Fruit fly (Drosophila melanogaster) whole organism, embryonic: Measurements from ENCODE around the gene CG42272.

Source experiments
- ATbp ChIP-seq: fragments of 200-800 bp; sonication (Bioruptor generic); optimal IDR thresholded peaks from 2 replicates; lab custom pipeline; 2017; ENCODE audit warnings: missing biosample characterization, mild to moderate bottlenecking, missing genetic modification characterization, missing genetic modification reagents
- Abd-B ChIP-seq: fragments of 200-800 bp; sonication (Bioruptor generic); optimal IDR thresholded peaks from 2 replicates; lab custom pipeline; 2018; ENCODE audit warnings: missing biosample characterization, mild to moderate bottlenecking, missing genetic modification characterization, moderate library complexity
- Aef1 ChIP-seq: fragments of 200-800 bp; sonication (Bioruptor generic); IDR thresholded peaks from 3 replicates; pipeline ENCODE4 v1.3.6; 2022; ENCODE audit warnings: missing biosample characterization, missing genetic modification characterization
- CG10267 ChIP-seq: fragments of 200-800 bp; sonication (Bioruptor generic); optimal IDR thresholded peaks from 2 replicates; lab custom pipeline; 2018; ENCODE audit warnings: missing biosample characterization, mild to moderate bottlenecking, missing genetic modification characterization, moderate library complexity
- CG10462 ChIP-seq: fragments of 200-800 bp; sonication (Bioruptor generic); optimal IDR thresholded peaks from 2 replicates; lab custom pipeline; 2016; ENCODE audit warnings: missing biosample characterization, missing genetic modification characterization
- CG12071 ChIP-seq: fragments of 200-800 bp; sonication (Bioruptor generic); optimal IDR thresholded peaks from 3 replicates; lab custom pipeline; 2018; ENCODE audit warnings: missing biosample characterization, mild to moderate bottlenecking, missing genetic modification characterization
- CG16813 ChIP-seq: fragments of 200-800 bp; sonication (Bioruptor generic); IDR thresholded peaks from 3 replicates; pipeline ENCODE4 v1.3.6; 2022; ENCODE audit warnings: missing biosample characterization, missing genetic modification characterization; ENCODE audit not compliant: partially characterized antibody
- CG16863 ChIP-seq: fragments of 200-800 bp; sonication (Bioruptor generic); optimal IDR thresholded peaks from 3 replicates; lab custom pipeline; 2016; ENCODE audit warnings: missing biosample characterization, missing genetic modification characterization
- CG17829 ChIP-seq: fragments of 200-800 bp; optimal IDR thresholded peaks from 2 replicates; lab custom pipeline; 2019; ENCODE audit warnings: missing biosample characterization, mild to moderate bottlenecking, missing genetic modification characterization, moderate library complexity
- CG18619 ChIP-seq: fragments of 200-800 bp; sonication (Bioruptor generic); optimal IDR thresholded peaks from 3 replicates; lab custom pipeline; 2017; ENCODE audit warnings: missing biosample characterization, mild to moderate bottlenecking, missing genetic modification characterization
- CG30431 ChIP-seq: fragments of 200-800 bp; sonication (Bioruptor generic); optimal IDR thresholded peaks from 2 replicates; lab custom pipeline; 2017; ENCODE audit warnings: missing biosample characterization, missing genetic modification characterization
- CG3065 ChIP-seq: fragments of 200-800 bp; sonication (Bioruptor generic); optimal IDR thresholded peaks from 2 replicates; lab custom pipeline; 2016; ENCODE audit warnings: missing biosample characterization, missing genetic modification characterization
- CG32772 ChIP-seq: fragments of 200-800 bp; sonication (Bioruptor generic); IDR thresholded peaks from 2 replicates; pipeline ENCODE4 v1.3.6; 2022; ENCODE audit warnings: missing biosample characterization, missing genetic modification characterization
- CG3838 ChIP-seq: fragments of 200-800 bp; sonication (Bioruptor generic); optimal IDR thresholded peaks from 3 replicates; lab custom pipeline; 2016; ENCODE audit warnings: missing biosample characterization, missing genetic modification characterization
- CG4328 ChIP-seq: fragments of 200-800 bp; sonication (Bioruptor generic); optimal IDR thresholded peaks from 3 replicates; lab custom pipeline; 2017; ENCODE audit warnings: missing biosample characterization, missing genetic modification reagents, missing genetic modification characterization
- CG5180 ChIP-seq: fragments of 200-800 bp; sonication (Bioruptor generic); optimal IDR thresholded peaks from 3 replicates; lab custom pipeline; 2017; ENCODE audit warnings: missing biosample characterization, missing genetic modification characterization, mild to moderate bottlenecking, moderate library complexity, missing genetic modification reagents
- CG9437 ChIP-seq: fragments of 200-800 bp; sonication (Bioruptor generic); optimal IDR thresholded peaks from 2 replicates; lab custom pipeline; 2018; ENCODE audit warnings: missing biosample characterization, mild to moderate bottlenecking, missing genetic modification characterization
- Chrac-16 ChIP-seq: fragments of 200-800 bp; sonication (Bioruptor generic); optimal IDR thresholded peaks from 3 replicates; lab custom pipeline; 2016; ENCODE audit warnings: missing biosample characterization, missing genetic modification characterization
- Dbx ChIP-seq: fragments of 200-800 bp; sonication (Bioruptor generic); IDR thresholded peaks from 3 replicates; pipeline ENCODE4 v1.3.6; 2022; ENCODE audit warnings: missing biosample characterization, missing genetic modification characterization
- Dll ChIP-seq: fragments of 200-800 bp; sonication (Bioruptor generic); IDR thresholded peaks from 4 replicates; pipeline ENCODE4 v1.3.6; 2022; ENCODE audit warnings: missing biosample characterization, missing genetic modification characterization; ENCODE audit not compliant: partially characterized antibody
- E2f1 ChIP-seq: fragments of 200-800 bp; sonication (Bioruptor generic); IDR thresholded peaks from 2 replicates; pipeline ENCODE4 v1.3.6; 2022; ENCODE audit warnings: missing biosample characterization, missing genetic modification characterization
- E2f2 ChIP-seq: fragments of 200-800 bp; sonication (Bioruptor generic); IDR thresholded peaks from 2 replicates; pipeline ENCODE4 v1.3.6; 2022; ENCODE audit warnings: missing biosample characterization, missing genetic modification characterization
- Elba2 ChIP-seq: fragments of 200-800 bp; sonication (Bioruptor generic); optimal IDR thresholded peaks from 3 replicates; lab custom pipeline; 2016; ENCODE audit warnings: missing biosample characterization, missing genetic modification characterization
- Fer2 ChIP-seq: fragments of 200-800 bp; sonication (Bioruptor generic); optimal IDR thresholded peaks from 2 replicates; lab custom pipeline; 2018; ENCODE audit warnings: missing biosample characterization, mild to moderate bottlenecking, missing genetic modification characterization, moderate library complexity
- H2.0 ChIP-seq: fragments of 200-800 bp; sonication (Bioruptor generic); IDR thresholded peaks from 2 replicates; pipeline ENCODE4 v1.3.6; 2022; ENCODE audit warnings: missing biosample characterization, missing genetic modification characterization
- HLHmδ ChIP-seq: fragments of 200-800 bp; sonication (Bioruptor generic); optimal IDR thresholded peaks from 2 replicates; lab custom pipeline; 2018; ENCODE audit warnings: missing biosample characterization, mild to moderate bottlenecking, missing genetic modification characterization, moderate library complexity
- Hr39 ChIP-seq: fragments of >200 bp; optimal IDR thresholded peaks from 2 replicates; lab custom pipeline; 2017
- Kr ChIP-seq: fragments of 200-800 bp; sonication (Bioruptor generic); optimal IDR thresholded peaks from 2 replicates; lab custom pipeline; 2017; ENCODE audit warnings: missing biosample characterization, mild to moderate bottlenecking, missing genetic modification characterization
- NC2β ChIP-seq: fragments of 200-800 bp; sonication (Bioruptor generic); optimal IDR thresholded peaks from 2 replicates; lab custom pipeline; 2016; ENCODE audit warnings: missing biosample characterization, missing genetic modification characterization
- Neu2 ChIP-seq: fragments of 200-800 bp; sonication (Bioruptor generic); optimal IDR thresholded peaks from 3 replicates; lab custom pipeline; 2016; ENCODE audit warnings: missing biosample characterization, missing genetic modification characterization, borderline replicate concordance
- Nf-YB ChIP-seq: fragments of 200-800 bp; sonication (Bioruptor generic); optimal IDR thresholded peaks from 3 replicates; lab custom pipeline; 2019; ENCODE audit warnings: missing biosample characterization, mild to moderate bottlenecking, missing genetic modification characterization, moderate library complexity
- NfI ChIP-seq: fragments of 200-800 bp; sonication (Bioruptor generic); optimal IDR thresholded peaks from 3 replicates; lab custom pipeline; 2018; ENCODE audit warnings: missing biosample characterization, mild to moderate bottlenecking, missing genetic modification characterization, moderate library complexity
- Opbp ChIP-seq: fragments of 200-800 bp; sonication (Bioruptor generic); IDR thresholded peaks from 3 replicates; pipeline ENCODE4 v1.3.6; 2022; ENCODE audit warnings: missing biosample characterization, missing genetic modification characterization; ENCODE audit not compliant: partially characterized antibody
- ap ChIP-seq: fragments of 200-800 bp; sonication (Bioruptor generic); IDR thresholded peaks from 2 replicates; pipeline ENCODE4 v1.3.6; 2022; ENCODE audit warnings: missing biosample characterization, missing genetic modification characterization
- da ChIP-seq: fragments of 200-800 bp; sonication (Bioruptor generic); optimal IDR thresholded peaks from 2 replicates; lab custom pipeline; 2016; ENCODE audit warnings: missing biosample characterization, missing genetic modification characterization
- disco-r ChIP-seq: fragments of 200-800 bp; sonication (Bioruptor generic); optimal IDR thresholded peaks from 2 replicates; lab custom pipeline; 2016; ENCODE audit warnings: missing biosample characterization, missing genetic modification characterization
- dmrt99B ChIP-seq: fragments of 200-800 bp; sonication (Bioruptor generic); optimal IDR thresholded peaks from 2 replicates; lab custom pipeline; 2018; ENCODE audit warnings: missing biosample characterization, mild to moderate bottlenecking, missing genetic modification characterization, moderate library complexity
- fd64A ChIP-seq: fragments of 200-800 bp; sonication (Bioruptor generic); optimal IDR thresholded peaks from 3 replicates; lab custom pipeline; 2018; ENCODE audit warnings: missing biosample characterization, mild to moderate bottlenecking, missing genetic modification characterization
- ftz-f1 ChIP-seq: fragments of 200-800 bp; sonication (Bioruptor generic); optimal IDR thresholded peaks from 2 replicates; lab custom pipeline; 2016; ENCODE audit warnings: missing biosample characterization, missing genetic modification characterization
- grn ChIP-seq: fragments of 200-800 bp; sonication (Bioruptor generic); optimal IDR thresholded peaks from 3 replicates; lab custom pipeline; 2017; ENCODE audit warnings: missing biosample characterization, missing genetic modification characterization
- gsb-n ChIP-seq: fragments of 200-800 bp; sonication (Bioruptor generic); optimal IDR thresholded peaks from 3 replicates; lab custom pipeline; 2018; ENCODE audit warnings: missing biosample characterization, mild to moderate bottlenecking, missing genetic modification characterization
- jigr1 ChIP-seq: fragments of 200-800 bp; sonication (Bioruptor generic); IDR thresholded peaks from 3 replicates; pipeline ENCODE4 v1.3.6; 2022; ENCODE audit warnings: missing biosample characterization, missing genetic modification characterization
- mirr ChIP-seq: fragments of 200-800 bp; sonication (Bioruptor generic); optimal IDR thresholded peaks from 3 replicates; lab custom pipeline; 2018; ENCODE audit warnings: missing biosample characterization, mild to moderate bottlenecking, missing genetic modification characterization
- pita ChIP-seq: fragments of 200-800 bp; sonication (Bioruptor generic); optimal IDR thresholded peaks from 2 replicates; lab custom pipeline; 2017; ENCODE audit warnings: missing biosample characterization, mild to moderate bottlenecking, missing genetic modification characterization
- slp2 ChIP-seq: fragments of 200-800 bp; sonication (Bioruptor generic); optimal IDR thresholded peaks from 2 replicates; lab custom pipeline; 2016; ENCODE audit warnings: missing biosample characterization, missing genetic modification characterization
- sna ChIP-seq: fragments of 200-800 bp; sonication (Bioruptor generic); IDR thresholded peaks from 2 replicates; pipeline ENCODE4 v1.3.6; 2022; ENCODE audit warnings: missing biosample characterization, missing genetic modification characterization; ENCODE audit not compliant: partially characterized antibody
- so ChIP-seq: fragments of 200-800 bp; sonication (Bioruptor generic); IDR thresholded peaks from 3 replicates; pipeline ENCODE4 v1.3.6; 2022; ENCODE audit warnings: missing biosample characterization, missing genetic modification characterization
- toy ChIP-seq: fragments of 200-800 bp; sonication (Bioruptor generic); IDR thresholded peaks from 2 replicates; pipeline ENCODE4 v1.3.6; 2022; ENCODE audit warnings: missing biosample characterization, missing genetic modification characterization
- tx ChIP-seq: fragments of 200-800 bp; sonication (Bioruptor generic); optimal IDR thresholded peaks from 2 replicates; lab custom pipeline; 2016; ENCODE audit warnings: missing biosample characterization, missing genetic modification characterization
- vfl ChIP-seq: fragments of 200-800 bp; sonication (Bioruptor generic); optimal IDR thresholded peaks from 2 replicates; lab custom pipeline; 2016; ENCODE audit warnings: missing biosample characterization, missing genetic modification characterization

The CG42272 gene

dm6 chr3L:5770817-5771425 lies 31.9 kb upstream of the CG42272 start (continued):
- TF ChIP-seq dmrt99B (tag; lab: Kevin White, UChicago), result no peak
- TF ChIP-seq sna, result no peak
- peak; percentile 79 for TF ChIP-seq CG10462 (GFP tag; lab: Kevin White, UChicago)
- TF ChIP-seq disco-r (GFP tag; lab: Kevin White, UChicago), result peak; percentile 63
- peak; percentile 74; the same call in 2 of the 3 replicates for TF ChIP-seq Dbx (GFP tag; lab: Robert Waterston, UW)
- peak; percentile 35 for TF ChIP-seq Abd-B (GFP tag; lab: Kevin White, UChicago)
- peak; percentile 80 for TF ChIP-seq E2f1 (GFP tag; lab: Robert Waterston, UW)
- peak; percentile 10 for TF ChIP-seq Elba2 (GFP tag; lab: Kevin White, UChicago)
- TF ChIP-seq CG32772 (GFP tag; lab: Robert Waterston, UW), result peak; percentile 48; the same call in 1 of the 2 replicates
- peak; percentile 48; the same call in 2 of the 3 replicates for TF ChIP-seq Opbp
- peak; percentile 44 for TF ChIP-seq CG3065 (GFP tag; lab: Kevin White, UChicago)
- peak; percentile 95 for TF ChIP-seq grn (GFP tag; lab: Kevin White, UChicago)
- no peak for TF ChIP-seq pita (GFP tag; lab: Kevin White, UChicago)
- TF ChIP-seq Nf-YB (GFP tag; lab: Kevin White, UChicago), result peak; percentile 76
- peak; percentile 80 for TF ChIP-seq CG9437 (GFP tag; lab: Kevin White, UChicago)
- peak; percentile 78 for TF ChIP-seq da (GFP tag; lab: Kevin White, UChicago)
- peak; percentile 80 for TF ChIP-seq NC2β
- peak; percentile 85 for TF ChIP-seq CG18619 (GFP tag; lab: Kevin White, UChicago)
- no peak for TF ChIP-seq ATbp
- TF ChIP-seq CG5180 (GFP tag; lab: Kevin White, UChicago), result no peak
- TF ChIP-seq slp2, result peak; percentile 82
- TF ChIP-seq CG3838 (GFP tag; lab: Kevin White, UChicago), result no peak
- peak; percentile 73 for TF ChIP-seq vfl (GFP tag; lab: Kevin White, UChicago)
- peak; percentile 48; the same call in 1 of the 2 replicates for TF ChIP-seq ap (GFP tag; lab: Robert Waterston, UW)
- TF ChIP-seq HLHmδ (GFP tag; lab: Kevin White, UChicago), result peak; percentile 71
- no peak for TF ChIP-seq Hr39 (lab: Kevin White, UChicago)
- peak; percentile 58 for TF ChIP-seq CG30431 (GFP tag; lab: Kevin White, UChicago)
- TF ChIP-seq so (GFP tag; lab: Robert Waterston, UW), result peak; percentile 87
- peak; percentile 41; the same call in 1 of the 2 replicates for TF ChIP-seq E2f2 (GFP tag; lab: Robert Waterston, UW)
- no peak for TF ChIP-seq Neu2 (GFP tag; lab: Kevin White, UChicago)
- TF ChIP-seq CG10267 (tag; lab: Kevin White, UChicago), result peak; percentile 94
- TF ChIP-seq Kr, result no peak
- peak; percentile 81 for TF ChIP-seq CG17829 (tag; lab: Kevin White, UChicago)
- TF ChIP-seq gsb-n, result no peak
- peak; percentile 57 for TF ChIP-seq fd64A
- TF ChIP-seq Dll, result no peak
- TF ChIP-seq mirr (GFP tag; lab: Kevin White, UChicago), result peak; percentile 88
- TF ChIP-seq jigr1 (GFP tag; lab: Robert Waterston, UW), result no peak
- peak; percentile 81 for TF ChIP-seq CG16863 (GFP tag; lab: Kevin White, UChicago)
- TF ChIP-seq toy (GFP tag; lab: Robert Waterston, UW), result no peak
- TF ChIP-seq CG12071 (GFP tag; lab: Kevin White, UChicago), result no peak
- peak; percentile 88 for TF ChIP-seq tx
- TF ChIP-seq Chrac-16 (GFP tag; lab: Kevin White, UChicago), result peak; percentile 82
- peak; percentile 91 for TF ChIP-seq CG4328 (GFP tag; lab: Kevin White, UChicago)
- TF ChIP-seq H2.0, result peak; percentile 57; the same call in 1 of the 2 replicates
- no peak for TF ChIP-seq CG16813
- TF ChIP-seq Fer2, result peak; percentile 79
- TF ChIP-seq ftz-f1 (GFP tag; lab: Kevin White, UChicago), result peak; percentile 16
- peak; percentile 56 for TF ChIP-seq Aef1
- TF ChIP-seq NfI (GFP tag; lab: Kevin White, UChicago), result peak; percentile 90
